Fruit fly (Drosophila melanogaster) whole organism, pupa: Measurements from ENCODE around the gene CG12535.

Experiments
- CG13204 ChIP-seq: fragments of 200-800 bp; sonication (Bioruptor generic); optimal IDR thresholded peaks from 2 replicates; lab custom pipeline; 2018; ENCODE audit warnings: missing biosample characterization, mild to moderate bottlenecking, missing genetic modification characterization, moderate library complexity
- CG17806 ChIP-seq: fragments of 200-800 bp; sonication (Bioruptor generic); optimal IDR thresholded peaks from 2 replicates; lab custom pipeline; 2018; ENCODE audit warnings: missing biosample characterization, mild to moderate bottlenecking, missing genetic modification characterization, moderate library complexity
- CG34367 ChIP-seq: fragments of 200-800 bp; sonication (Bioruptor generic); optimal IDR thresholded peaks from 2 replicates; lab custom pipeline; 2018; ENCODE audit warnings: missing biosample characterization, mild to moderate bottlenecking, missing genetic modification characterization
- CG9948 ChIP-seq: fragments of 200-800 bp; sonication (Bioruptor generic); optimal IDR thresholded peaks from 2 replicates; lab custom pipeline; 2018; ENCODE audit warnings: missing biosample characterization, mild to moderate bottlenecking, missing genetic modification characterization, moderate library complexity
- D1 ChIP-seq: fragments of 200-800 bp; sonication (Bioruptor generic); optimal IDR thresholded peaks from 2 replicates; lab custom pipeline; 2018; ENCODE audit warnings: missing biosample characterization, mild to moderate bottlenecking, missing genetic modification characterization, moderate library complexity
- EcR ChIP-seq: fragments of 200-800 bp; sonication (Bioruptor generic); optimal IDR thresholded peaks from 3 replicates; lab custom pipeline; 2019; ENCODE audit warnings: missing biosample characterization, missing genetic modification characterization, mild to moderate bottlenecking, moderate library complexity, missing genetic modification reagents
- Ets98B ChIP-seq: fragments of 200-800 bp; sonication (Bioruptor generic); IDR thresholded peaks from 2 replicates; pipeline ENCODE4 v1.3.6; 2022; ENCODE audit warnings: missing biosample characterization, missing genetic modification characterization
- Pif1A ChIP-seq: fragments of 200-800 bp; sonication (Bioruptor generic); optimal IDR thresholded peaks from 3 replicates; lab custom pipeline; 2016; ENCODE audit warnings: missing biosample characterization, missing genetic modification characterization
- Pif1B ChIP-seq: fragments of 200-800 bp; sonication (Bioruptor generic); optimal IDR thresholded peaks from 3 replicates; lab custom pipeline; 2016; ENCODE audit warnings: missing biosample characterization, missing genetic modification characterization
- Snoo ChIP-seq: fragments of 200-800 bp; sonication (Bioruptor generic); optimal IDR thresholded peaks from 3 replicates; lab custom pipeline; 2017; ENCODE audit warnings: missing biosample characterization, mild to moderate bottlenecking, missing genetic modification characterization, inconsistent platforms
- fd96Ca ChIP-seq: fragments of 200-800 bp; sonication (Bioruptor generic); IDR thresholded peaks from 3 replicates; pipeline ENCODE4 v1.3.6; 2022; ENCODE audit warnings: missing biosample characterization, missing genetic modification characterization
- rn ChIP-seq: fragments of 200-800 bp; sonication (Bioruptor generic); IDR thresholded peaks from 2 replicates; pipeline ENCODE4 v1.3.6; 2022; ENCODE audit warnings: missing biosample characterization, missing genetic modification characterization

DNA sequence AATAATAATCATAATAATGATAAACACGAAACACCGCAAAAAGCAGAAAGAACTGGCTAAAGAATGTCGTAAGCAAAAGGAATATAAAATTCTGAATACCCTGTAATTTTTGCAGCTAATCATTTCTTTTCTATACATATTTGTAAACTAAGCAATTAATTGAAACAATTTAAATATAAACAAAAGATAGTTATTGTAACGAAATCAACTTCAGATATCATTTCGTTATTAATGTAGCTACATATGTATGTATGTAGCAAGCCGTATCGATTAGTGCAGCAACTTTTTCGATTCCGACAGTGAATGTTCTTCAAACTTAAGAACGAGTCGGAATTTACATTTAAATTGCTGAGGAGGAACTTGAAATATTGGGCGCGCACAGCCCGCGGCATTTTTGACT is 24.9 kb upstream of the CG12535 start:
- TF ChIP-seq EcR (GFP tag; lab: Kevin White, UChicago) (no peak), CG13204 (GFP tag; lab: Kevin White, UChicago) (no peak), Snoo (tag; lab: Kevin White, UChicago) (no peak), rn (GFP tag; lab: Robert Waterston, UW) (no peak), CG34367 (tag; lab: Kevin White, UChicago) (no peak), Ets98B (GFP tag; lab: Robert Waterston, UW) (no peak), CG17806 (tag; lab: Kevin White, UChicago) (no peak), Pif1B (GFP tag; lab: Kevin White, UChicago) (no peak), D1 (no peak), fd96Ca (no peak), CG9948 (tag; lab: Kevin White, UChicago) (no peak), Pif1A (GFP tag; lab: Kevin White, UChicago) (no peak)
